Worm (Caenorhabditis elegans) whole organism, young adult: ENCODE results near the gene rcan-1.

Experiments used
- B0019.2 ChIP-seq: fragments of 200-800 bp; sonication (Bioruptor generic); conservative IDR thresholded peaks from 2 replicates; pipeline ENCODE4 v1.3.6; 2022; ENCODE audit warnings: missing genetic modification reagents, missing genetic modification characterization, missing compliant biosample characterization
- F22D6.2 ChIP-seq: sonication (generic microtip); optimal IDR thresholded peaks from 2 replicates; lab custom pipeline; 2016; ENCODE audit warnings: mild to moderate bottlenecking, missing genetic modification characterization, missing compliant biosample characterization
- F49E8.2 ChIP-seq: sonication (generic microtip); optimal IDR thresholded peaks from 3 replicates; lab custom pipeline; 2017; ENCODE audit warnings: missing genetic modification characterization, mild to moderate bottlenecking, missing compliant biosample characterization, antibody characterized with exemption, moderate library complexity; ENCODE audit not compliant: insufficient read depth
- lsl-1 ChIP-seq: fragments of 200-800 bp; sonication (Bioruptor generic); optimal IDR thresholded peaks from 2 replicates; lab custom pipeline; 2018; ENCODE audit warnings: mild to moderate bottlenecking, missing genetic modification characterization, moderate library complexity, missing compliant biosample characterization
- nhr-90 ChIP-seq: sonication (generic microtip); optimal IDR thresholded peaks from 2 replicates; lab custom pipeline; 2016; ENCODE audit warnings: missing genotype, mild to moderate bottlenecking, missing genetic modification characterization, missing compliant biosample characterization
- snpc-1.1 ChIP-seq: sonication (generic microtip); optimal IDR thresholded peaks from 2 replicates; lab custom pipeline; 2017; ENCODE audit warnings: missing genetic modification characterization, mild to moderate bottlenecking, missing compliant biosample characterization, antibody characterized with exemption, moderate library complexity, missing genotype, missing genetic modification reagents; ENCODE audit not compliant: insufficient read depth

ce11 chrIII:5732925-5733324 lies 49.0 kb upstream of the rcan-1 start, which contains the start of gene B0244.17:
- no peak for TF ChIP-seq snpc-1.1 (tag; lab: Kevin White, UChicago)
- TF ChIP-seq lsl-1 (GFP tag; lab: Kevin White, UChicago), result no peak
- no peak for TF ChIP-seq nhr-90 (tag; lab: Kevin White, UChicago)
- TF ChIP-seq B0019.2, result no peak
- no peak for TF ChIP-seq F22D6.2 (tag; lab: Kevin White, UChicago)
- TF ChIP-seq F49E8.2 (tag; lab: Kevin White, UChicago), result no peak
